Fruit fly (Drosophila melanogaster) whole organism, adult: ENCODE data around the gene Eip63E.

Experiments
- CG11617 ChIP-seq: fragments of 200-800 bp; sonication (Bioruptor generic); optimal IDR thresholded peaks from 2 replicates; lab custom pipeline; 2017; ENCODE audit warnings: mild to moderate bottlenecking, missing biosample characterization, missing genetic modification reagents, missing genetic modification characterization
- CG12768 ChIP-seq: fragments of 200-800 bp; sonication (Bioruptor generic); optimal IDR thresholded peaks from 2 replicates; lab custom pipeline; 2017; ENCODE audit warnings: missing biosample characterization, missing genetic modification characterization, mild to moderate bottlenecking, moderate library complexity, missing genetic modification reagents
- CG14711 ChIP-seq: fragments of 200-800 bp; sonication (Bioruptor generic); optimal IDR thresholded peaks from 2 replicates; lab custom pipeline; 2018; ENCODE audit warnings: missing biosample characterization, mild to moderate bottlenecking, missing genetic modification characterization, moderate library complexity
- CG1620 ChIP-seq: fragments of 200-800 bp; sonication (Bioruptor generic); optimal IDR thresholded peaks from 2 replicates; lab custom pipeline; 2016; ENCODE audit warnings: missing biosample characterization, missing genetic modification characterization
- CG33017 ChIP-seq: fragments of 200-800 bp; sonication (Bioruptor generic); optimal IDR thresholded peaks from 2 replicates; lab custom pipeline; 2018; ENCODE audit warnings: missing biosample characterization, mild to moderate bottlenecking, missing genetic modification characterization, moderate library complexity
- CG5204 ChIP-seq: fragments of 200-800 bp; sonication (Bioruptor generic); optimal IDR thresholded peaks from 2 replicates; lab custom pipeline; 2016; ENCODE audit warnings: missing biosample characterization, missing genetic modification characterization
- CG7045 ChIP-seq: fragments of 200-800 bp; sonication (Bioruptor generic); optimal IDR thresholded peaks from 2 replicates; lab custom pipeline; 2017; ENCODE audit warnings: missing biosample characterization, mild to moderate bottlenecking, missing genetic modification characterization
- CG7101 ChIP-seq: fragments of 200-800 bp; sonication (Bioruptor generic); optimal IDR thresholded peaks from 2 replicates; lab custom pipeline; 2018; ENCODE audit warnings: missing biosample characterization, mild to moderate bottlenecking, missing genetic modification characterization, moderate library complexity
- Clk ChIP-seq: fragments of 200-800 bp; sonication (Bioruptor generic); optimal IDR thresholded peaks from 2 replicates; lab custom pipeline; 2017; ENCODE audit warnings: missing biosample characterization, missing genetic modification characterization
- Crg-1 ChIP-seq: fragments of 200-800 bp; sonication (Bioruptor generic); optimal IDR thresholded peaks from 2 replicates; lab custom pipeline; 2016; ENCODE audit warnings: missing biosample characterization, missing genetic modification characterization
- Hr96 ChIP-seq: fragments of 200-800 bp; sonication (Bioruptor generic); optimal IDR thresholded peaks from 2 replicates; lab custom pipeline; 2016; ENCODE audit warnings: missing biosample characterization, missing genetic modification characterization
- Mnt ChIP-seq: fragments of 200-800 bp; sonication (Bioruptor generic); optimal IDR thresholded peaks from 2 replicates; lab custom pipeline; 2016; ENCODE audit warnings: missing biosample characterization, mild to moderate bottlenecking, missing genetic modification characterization
- bab1 ChIP-seq: fragments of 200-800 bp; sonication (Bioruptor generic); optimal IDR thresholded peaks from 3 replicates; lab custom pipeline; 2019; ENCODE audit warnings: missing biosample characterization, mild to moderate bottlenecking, missing genetic modification characterization, moderate library complexity
- cic ChIP-seq: fragments of 200-800 bp; sonication (Bioruptor generic); optimal IDR thresholded peaks from 2 replicates; lab custom pipeline; 2017; ENCODE audit warnings: missing biosample characterization, mild to moderate bottlenecking, missing genetic modification characterization, moderate library complexity
- cnc ChIP-seq, 2 experiments: fragments of >200 bp; optimal IDR thresholded peaks; 2 replicates each; lab custom pipeline; 2017
- kay ChIP-seq: fragments of 200-800 bp; sonication (Bioruptor generic); peaks from one replicate; lab custom pipeline; 2016; ENCODE audit warnings: missing biosample characterization, missing genetic modification characterization, borderline replicate concordance
- ovo ChIP-seq: fragments of 200-800 bp; sonication (Bioruptor generic); optimal IDR thresholded peaks from 2 replicates; lab custom pipeline; 2016; ENCODE audit warnings: missing biosample characterization, missing genetic modification characterization
- pad ChIP-seq: fragments of 200-800 bp; sonication (Bioruptor generic); optimal IDR thresholded peaks from 3 replicates; lab custom pipeline; 2017; ENCODE audit warnings: missing biosample characterization, missing genetic modification characterization, mild to moderate bottlenecking, moderate library complexity, missing genetic modification reagents
- tj ChIP-seq: fragments of 200-800 bp; sonication (Bioruptor generic); optimal IDR thresholded peaks from 3 replicates; lab custom pipeline; 2017; ENCODE audit warnings: missing biosample characterization, mild to moderate bottlenecking, missing genetic modification characterization, moderate library complexity
- toe ChIP-seq: fragments of 200-800 bp; sonication (Bioruptor generic); optimal IDR thresholded peaks from 2 replicates; lab custom pipeline; 2016; ENCODE audit warnings: missing biosample characterization, missing genetic modification characterization

The Eip63E gene

DNA sequence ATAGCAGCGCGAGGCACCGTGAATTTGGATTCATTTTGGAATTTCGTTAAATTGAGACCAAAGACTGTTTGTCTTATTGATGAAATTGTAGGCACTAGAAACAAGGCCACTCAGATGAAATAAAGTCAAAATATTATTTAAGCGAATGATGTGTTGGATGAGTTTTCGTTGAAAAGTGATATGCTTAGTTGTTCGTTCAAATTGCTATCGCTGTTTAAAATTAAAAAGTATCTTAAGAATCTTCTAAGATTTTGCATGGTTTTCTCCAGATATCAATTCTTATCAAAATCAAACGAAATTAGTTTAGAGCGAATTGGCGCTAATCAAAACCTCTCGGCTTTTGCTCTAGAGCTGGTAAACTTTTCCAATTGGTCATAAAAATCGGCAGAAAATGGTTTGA lies 105.4 kb downstream of the Eip63E start, which contains the start of gene CG14974:
TSS of gene CG14974 (minus strand) at position 101 of the 400 bp plus-strand sequence.
- TF ChIP-seq CG7101 (tag; lab: Kevin White, UChicago) (no peak), CG5204 (GFP tag; lab: Kevin White, UChicago) (no peak), CG1620 (GFP tag; lab: Kevin White, UChicago) (no peak), tj (GFP tag; lab: Kevin White, UChicago) (no peak), Hr96 (no peak), cnc (optimal IDR thresholded peaks at IDR 0.05; lab: Kevin White, UChicago) (no peak), CG12768 (no peak), cic (no peak), CG33017 (tag; lab: Kevin White, UChicago) (no peak), bab1 (GFP tag; lab: Kevin White, UChicago) (no peak), CG11617 (GFP tag; lab: Kevin White, UChicago) (no peak), CG14711 (tag; lab: Kevin White, UChicago) (no peak), Crg-1 (GFP tag; lab: Kevin White, UChicago) (no peak), Clk (GFP tag; lab: Kevin White, UChicago) (no peak), pad (no peak), Mnt (GFP tag; lab: Kevin White, UChicago) (no peak), CG7045 (GFP tag; lab: Kevin White, UChicago) (no peak), ovo (GFP tag; lab: Kevin White, UChicago) (no peak), toe (GFP tag; lab: Kevin White, UChicago) (no peak), kay (no peak)

DNA sequence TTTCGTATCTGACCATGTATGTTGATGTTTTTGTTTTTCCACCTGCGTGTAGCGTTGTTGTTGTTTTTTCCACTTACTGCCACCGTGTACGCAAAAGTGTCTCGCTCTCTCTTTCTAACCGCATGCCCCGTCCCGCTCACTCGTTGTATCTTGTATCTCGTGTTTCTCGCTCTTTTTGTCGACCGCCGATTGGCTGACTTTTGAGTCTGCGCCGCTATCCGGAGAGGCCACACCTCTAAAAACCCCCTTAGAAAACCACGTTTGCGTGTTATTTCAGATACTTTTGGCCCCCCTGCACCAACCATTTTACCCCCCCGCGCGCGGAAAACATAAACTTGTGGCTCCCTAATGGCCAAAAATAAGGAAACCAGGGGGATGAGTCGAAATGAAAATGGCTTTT lies 109.3 kb downstream of the Eip63E start:
- no peak for TF ChIP-seq CG1620 (GFP tag; lab: Kevin White, UChicago)

DNA sequence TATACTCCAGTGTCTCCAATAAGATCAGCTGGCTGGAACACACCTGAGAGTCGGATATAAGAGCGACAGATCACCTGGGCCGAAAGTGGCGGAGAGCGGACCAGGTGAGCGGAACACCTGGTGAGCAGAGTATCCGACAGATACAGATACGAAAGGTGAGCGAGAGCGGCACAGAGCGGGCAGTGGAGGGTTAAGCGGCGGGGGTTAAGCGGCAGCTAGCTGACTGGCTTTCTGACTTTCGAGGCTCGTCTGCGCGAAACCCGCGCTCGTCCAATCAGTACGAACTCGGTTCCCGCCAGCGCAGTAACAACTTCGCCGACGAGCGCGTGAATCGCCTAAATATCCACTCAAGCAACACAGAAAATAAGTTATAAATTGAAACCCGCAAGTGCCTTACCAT lies 110.5 kb downstream of the Eip63E start, which contains the start of gene dar1:
TSS of gene dar1 (plus strand) at position 284 of the 400 bp plus-strand sequence.
- TF ChIP-seq cnc (optimal IDR thresholded peaks at IDR 0.05; lab: Kevin White, UChicago): no peak
- TF ChIP-seq toe (GFP tag; lab: Kevin White, UChicago): no peak
- TF ChIP-seq tj (GFP tag; lab: Kevin White, UChicago): no peak
- no peak for TF ChIP-seq pad
- no peak for TF ChIP-seq CG11617 (GFP tag; lab: Kevin White, UChicago)
- TF ChIP-seq ovo (GFP tag; lab: Kevin White, UChicago): no peak

- no peak for TF ChIP-seq cic
- TF ChIP-seq pad: no peak
- peak; percentile 8 for TF ChIP-seq CG12768
- TF ChIP-seq CG1620 (GFP tag; lab: Kevin White, UChicago): no peak
- TF ChIP-seq CG7101 (tag; lab: Kevin White, UChicago): peak; percentile 22
- peak; percentile 35 for TF ChIP-seq tj (GFP tag; lab: Kevin White, UChicago)
- no peak for TF ChIP-seq toe (GFP tag; lab: Kevin White, UChicago)
- peak; percentile 42 for TF ChIP-seq CG33017 (tag; lab: Kevin White, UChicago)
- peak; percentile 20 for TF ChIP-seq CG11617 (GFP tag; lab: Kevin White, UChicago)
- no peak for TF ChIP-seq kay
- no peak for TF ChIP-seq CG14711 (tag; lab: Kevin White, UChicago)
- no peak for TF ChIP-seq cnc (optimal IDR thresholded peaks at IDR 0.05; lab: Kevin White, UChicago)
- TF ChIP-seq CG5204 (GFP tag; lab: Kevin White, UChicago): no peak
- TF ChIP-seq Clk (GFP tag; lab: Kevin White, UChicago): no peak
- peak; percentile 35 for TF ChIP-seq CG7045 (GFP tag; lab: Kevin White, UChicago)
- no peak for TF ChIP-seq bab1 (GFP tag; lab: Kevin White, UChicago)
Measured at dm6 chr3L:3632500-3633183, 117.1 kb downstream of the Eip63E start.

dm6 chr3L:3634107-3634737 lies 118.7 kb downstream of the Eip63E start:
- no peak for TF ChIP-seq Mnt (GFP tag; lab: Kevin White, UChicago)
- TF ChIP-seq CG14711 (tag; lab: Kevin White, UChicago): no peak
- no peak for TF ChIP-seq pad
- no peak for TF ChIP-seq Crg-1 (GFP tag; lab: Kevin White, UChicago)
- TF ChIP-seq CG1620 (GFP tag; lab: Kevin White, UChicago): no peak
- no peak for TF ChIP-seq CG7045 (GFP tag; lab: Kevin White, UChicago)
- no peak for TF ChIP-seq ovo (GFP tag; lab: Kevin White, UChicago)
- no peak for TF ChIP-seq Clk (GFP tag; lab: Kevin White, UChicago)
- no peak for TF ChIP-seq CG12768
- no peak for TF ChIP-seq CG5204 (GFP tag; lab: Kevin White, UChicago)
- TF ChIP-seq cic: no peak
- TF ChIP-seq cnc (optimal IDR thresholded peaks at IDR 0.05; lab: Kevin White, UChicago): no peak
- no peak for TF ChIP-seq Hr96
- no peak for TF ChIP-seq bab1 (GFP tag; lab: Kevin White, UChicago)
- TF ChIP-seq CG7101 (tag; lab: Kevin White, UChicago): no peak
- no peak for TF ChIP-seq kay
- no peak for TF ChIP-seq toe (GFP tag; lab: Kevin White, UChicago)
- TF ChIP-seq CG11617 (GFP tag; lab: Kevin White, UChicago): no peak
- no peak for TF ChIP-seq CG33017 (tag; lab: Kevin White, UChicago)
- no peak for TF ChIP-seq tj (GFP tag; lab: Kevin White, UChicago)
